Worm (Caenorhabditis elegans) whole organism, L2 larva: ENCODE data around the gene ZK1098.11.

Experiments used
- alr-1 ChIP-seq: fragments of 150-350 bp; optimal IDR thresholded peaks from 2 replicates; lab custom pipeline; 2014; ENCODE audit warnings: missing biosample characterization, missing genetic modification characterization
- ceh-82 ChIP-seq: fragments of 150-350 bp; optimal IDR thresholded peaks from 2 replicates; lab custom pipeline; 2014; ENCODE audit warnings: missing biosample characterization, missing genetic modification characterization
- lsy-2 ChIP-seq, 2 experiments: fragments of 150-350 bp in 1 of 2; sonication (generic microtip) in 1 of 2; optimal IDR thresholded peaks; 2 replicates each; lab custom pipeline; 2014 to 2017; ENCODE audit warnings: missing biosample characterization in 2 of 2, missing genetic modification characterization in 2 of 2
- mab-5 ChIP-seq: fragments of 150-350 bp; optimal IDR thresholded peaks from 2 replicates; lab custom pipeline; 2014; ENCODE audit warnings: missing biosample characterization, missing genetic modification characterization
- nhr-12 ChIP-seq: fragments of 150-350 bp; optimal IDR thresholded peaks from 2 replicates; lab custom pipeline; 2014; ENCODE audit warnings: missing biosample characterization, missing genetic modification characterization
- sem-4 ChIP-seq: fragments of 150-350 bp; optimal IDR thresholded peaks from 2 replicates; lab custom pipeline; 2014; ENCODE audit warnings: missing biosample characterization, missing genetic modification reagents, missing genetic modification characterization
- skn-1 ChIP-seq: sonication (generic microtip); optimal IDR thresholded peaks from 2 replicates; lab custom pipeline; 2017; ENCODE audit warnings: missing biosample characterization, missing genetic modification characterization
- unc-62 ChIP-seq: fragments of 150-350 bp; optimal IDR thresholded peaks from 2 replicates; lab custom pipeline; 2014; ENCODE audit warnings: missing biosample characterization, missing genetic modification reagents, missing genetic modification characterization

DNA sequence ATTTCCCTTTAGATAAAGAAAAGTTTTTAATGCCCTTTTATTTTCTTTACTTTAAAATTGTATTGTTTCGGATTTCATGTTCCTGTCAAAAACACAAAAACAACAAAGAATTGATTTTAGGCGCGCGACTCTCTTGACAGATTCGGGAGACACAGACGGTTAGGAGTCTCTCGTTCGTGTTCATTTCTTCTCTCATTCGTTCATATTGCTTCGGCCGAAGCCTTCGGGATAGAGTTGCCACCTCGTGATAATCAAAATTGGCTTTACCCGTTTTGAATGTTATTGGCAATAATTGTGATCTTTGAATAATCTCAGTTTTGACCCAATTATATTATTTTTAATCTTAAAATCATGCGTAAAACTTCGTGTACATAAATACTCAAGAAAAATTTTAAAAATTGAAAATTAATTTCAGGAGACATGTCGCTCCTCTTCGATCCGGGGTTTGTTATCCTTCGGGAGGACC is 45.3 kb upstream of the ZK1098.11 start, which contains the start of gene F55H2.5:
- no peak for TF ChIP-seq ceh-82
- no peak for TF ChIP-seq lsy-2 (tag; optimal IDR thresholded peaks at IDR 0.05; lab: Kevin White, UChicago)
- TF ChIP-seq unc-62 (GFP tag; lab: Kevin White, UChicago), result no peak
- TF ChIP-seq skn-1 (tag; lab: Kevin White, UChicago), result no peak
- TF ChIP-seq alr-1 (tag; lab: Kevin White, UChicago), result no peak
- TF ChIP-seq mab-5 (tag; lab: Kevin White, UChicago), result no peak
- no peak for TF ChIP-seq sem-4 (tag; lab: Kevin White, UChicago)
- TF ChIP-seq nhr-12, result no peak
